Worm (Caenorhabditis elegans): Measurements from ENCODE around the gene nduf-2.2.

Gene nduf-2.2

DNA sequence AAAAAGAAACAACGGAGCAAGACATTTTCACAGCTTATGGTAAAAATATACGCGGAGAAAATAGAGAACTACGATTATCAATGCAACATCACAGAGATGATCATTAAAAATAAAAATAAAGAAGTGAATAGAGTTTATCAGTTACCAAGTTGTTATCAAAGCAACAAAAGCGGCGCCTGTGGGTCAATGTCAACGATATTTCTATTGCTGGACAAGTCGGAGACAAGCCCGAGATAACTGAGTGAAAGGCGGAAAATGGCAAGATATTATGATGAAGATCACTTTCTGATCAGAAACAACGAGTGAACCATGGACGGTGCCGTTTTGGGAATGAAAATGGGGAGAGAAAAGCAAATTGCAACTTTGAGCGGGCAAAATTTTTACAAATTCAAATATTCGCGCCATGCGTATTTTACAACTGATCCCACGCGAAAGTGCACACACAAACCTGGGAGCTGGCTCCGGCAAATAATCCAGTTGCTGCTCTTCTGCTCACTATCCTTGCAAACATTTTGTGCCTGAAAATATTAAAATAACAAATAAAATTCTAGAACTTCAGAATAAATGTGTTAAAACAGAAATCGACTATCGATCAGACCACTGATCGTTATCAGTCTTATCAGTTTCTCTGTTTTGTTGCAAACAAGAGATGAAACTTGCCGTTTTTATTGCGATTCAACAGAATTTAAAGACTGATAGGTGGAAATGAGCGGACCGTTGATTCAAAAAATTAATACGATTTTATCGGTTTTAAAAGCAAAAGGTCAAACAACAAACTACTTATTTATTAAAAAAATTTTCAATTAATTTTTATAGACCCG is 22.5 kb upstream of the nduf-2.2 start, which contains the start of gene mel-32 (continued):
- TF ChIP-seq Y79H2A.3 (GFP tag; conservative IDR thresholded peaks at IDR 0.05) (peak; percentile 72; the same call in 1 of the 2 replicates), sptf-2 (GFP tag; optimal IDR thresholded peaks at IDR 0.05) (no peak), B0336.3 (GFP tag; IDR thresholded peaks at IDR 0.05) (0 out of 2 replicates have a peak, but pooled peaks have one; percentile 37), ztf-28 (GFP tag; IDR thresholded peaks at IDR 0.05) (0 out of 2 replicates have a peak, but pooled peaks have one; percentile 33), him-1 (tag; optimal IDR thresholded peaks at IDR 0.05) (peak; percentile 55), F33H1.4 (GFP tag; IDR thresholded peaks at IDR 0.05) (peak; percentile 76), lin-26 (GFP tag; IDR thresholded peaks at IDR 0.05) (peak; percentile 67; the same call in 1 of the 2 replicates), lsl-1 (GFP tag; optimal IDR thresholded peaks at IDR 0.05) (peak; percentile 76), ZK185.1 (tag; optimal IDR thresholded peaks at IDR 0.05; ENCODE audit: poor library complexity, severe bottlenecking) (peak; percentile 64), F23B12.7 (tag; optimal IDR thresholded peaks at IDR 0.05; ENCODE audit: insufficient read depth) (peak; percentile 10), unc-130 (GFP tag; optimal IDR thresholded peaks at IDR 0.05) (peak; percentile 48), pbrm-1 (GFP tag; IDR thresholded peaks at IDR 0.05) (peak; percentile 65), F55B11.4 (tag; optimal IDR thresholded peaks at IDR 0.05; ENCODE audit: borderline replicate concordance, insufficient read depth) (no peak), attf-5 (GFP tag; optimal IDR thresholded peaks at IDR 0.05) (no peak), tbp1 (GFP tag; optimal IDR thresholded peaks at IDR 0.05) (peak; percentile 24), F37B4.10 (GFP tag; IDR thresholded peaks at IDR 0.05) (no peak), akir-1 (GFP tag; optimal IDR thresholded peaks at IDR 0.05) (no peak), ekl-4 (GFP tag; IDR thresholded peaks at IDR 0.05) (peak; percentile 79), cebp-1 (GFP tag; IDR thresholded peaks at IDR 0.05) (no peak), cebp-1 (tag; optimal IDR thresholded peaks at IDR 0.05) (no peak), ztf-3 (GFP tag; optimal IDR thresholded peaks at IDR 0.05) (no peak), gei-17 (GFP tag; optimal IDR thresholded peaks at IDR 0.05) (no peak), F57A8.1 (GFP tag; optimal IDR thresholded peaks at IDR 0.05) (no peak), attf-3 (GFP tag; conservative IDR thresholded peaks at IDR 0.05) (0 out of 2 replicates have a peak, but pooled peaks have one; percentile 45), ztf-25 (GFP tag; IDR thresholded peaks at IDR 0.05) (no peak), madf-10 (tag; optimal IDR thresholded peaks at IDR 0.05) (no peak), pha-4 (tag; optimal IDR thresholded peaks at IDR 0.05) (no peak), dox-1 (GFP tag; IDR thresholded peaks at IDR 0.05) (peak; percentile 84), lin-35 (GFP tag; optimal IDR thresholded peaks at IDR 0.05) (peak; percentile 21 to 55 (median 33)), nfyb-1 (GFP tag; IDR thresholded peaks at IDR 0.05) (peak; percentile 49; the same call in 1 of the 2 replicates), ceh-100 (GFP tag; IDR thresholded peaks at IDR 0.05) (no peak), madf-8 (GFP tag; conservative IDR thresholded peaks at IDR 0.05) (peak; percentile 88), Y67H2A.10 (GFP tag; conservative IDR thresholded peaks at IDR 0.05) (0 out of 2 replicates have a peak, but pooled peaks have one; percentile 36), B0019.2 (GFP tag; conservative IDR thresholded peaks at IDR 0.05) (peak; percentile 75), tlf-1 (GFP tag; optimal IDR thresholded peaks at IDR 0.05) (peak; percentile 80), nhr-120 (GFP tag; IDR thresholded peaks at IDR 0.05) (no peak), snpc-3.4 (tag; optimal IDR thresholded peaks at IDR 0.05) (no peak), efl-1 (GFP tag; optimal IDR thresholded peaks at IDR 0.05) (peak; percentile 97), zim-3 (tag; optimal IDR thresholded peaks at IDR 0.05) (peak; percentile 55), egl-44 (GFP tag; IDR thresholded peaks at IDR 0.05) (no peak), lin-40 (tag; optimal IDR thresholded peaks at IDR 0.05) (peak; percentile 3), bed-1 (GFP tag; IDR thresholded peaks at IDR 0.05) (no peak), let-607 (tag; optimal IDR thresholded peaks at IDR 0.05) (peak in 1 of 2 experiments; percentile 21), Y95B8A.8 (GFP tag; IDR thresholded peaks at IDR 0.05) (0 out of 2 replicates have a peak, but pooled peaks have one; percentile 72), B0261.1 (tag; optimal IDR thresholded peaks at IDR 0.05) (no peak), ztf-18 (tag; optimal IDR thresholded peaks at IDR 0.05) (no peak)

Data from whole organism, young adult.